Fruit fly (Drosophila melanogaster) whole organism, adult: Measurements from ENCODE around the gene orion.

ENCODE experiments used
- CG11617 ChIP-seq: fragments of 200-800 bp; sonication (Bioruptor generic); optimal IDR thresholded peaks from 2 replicates; lab custom pipeline; 2017; ENCODE audit warnings: mild to moderate bottlenecking, missing biosample characterization, missing genetic modification reagents, missing genetic modification characterization
- CG12768 ChIP-seq: fragments of 200-800 bp; sonication (Bioruptor generic); optimal IDR thresholded peaks from 2 replicates; lab custom pipeline; 2017; ENCODE audit warnings: missing biosample characterization, missing genetic modification characterization, mild to moderate bottlenecking, moderate library complexity, missing genetic modification reagents
- CG14711 ChIP-seq: fragments of 200-800 bp; sonication (Bioruptor generic); optimal IDR thresholded peaks from 2 replicates; lab custom pipeline; 2018; ENCODE audit warnings: missing biosample characterization, mild to moderate bottlenecking, missing genetic modification characterization, moderate library complexity
- CG1620 ChIP-seq: fragments of 200-800 bp; sonication (Bioruptor generic); optimal IDR thresholded peaks from 2 replicates; lab custom pipeline; 2016; ENCODE audit warnings: missing biosample characterization, missing genetic modification characterization
- CG33017 ChIP-seq: fragments of 200-800 bp; sonication (Bioruptor generic); optimal IDR thresholded peaks from 2 replicates; lab custom pipeline; 2018; ENCODE audit warnings: missing biosample characterization, mild to moderate bottlenecking, missing genetic modification characterization, moderate library complexity
- CG5204 ChIP-seq: fragments of 200-800 bp; sonication (Bioruptor generic); optimal IDR thresholded peaks from 2 replicates; lab custom pipeline; 2016; ENCODE audit warnings: missing biosample characterization, missing genetic modification characterization
- CG7045 ChIP-seq: fragments of 200-800 bp; sonication (Bioruptor generic); optimal IDR thresholded peaks from 2 replicates; lab custom pipeline; 2017; ENCODE audit warnings: missing biosample characterization, mild to moderate bottlenecking, missing genetic modification characterization
- CG7101 ChIP-seq: fragments of 200-800 bp; sonication (Bioruptor generic); optimal IDR thresholded peaks from 2 replicates; lab custom pipeline; 2018; ENCODE audit warnings: missing biosample characterization, mild to moderate bottlenecking, missing genetic modification characterization, moderate library complexity
- Clk ChIP-seq: fragments of 200-800 bp; sonication (Bioruptor generic); optimal IDR thresholded peaks from 2 replicates; lab custom pipeline; 2017; ENCODE audit warnings: missing biosample characterization, missing genetic modification characterization
- Crg-1 ChIP-seq: fragments of 200-800 bp; sonication (Bioruptor generic); optimal IDR thresholded peaks from 2 replicates; lab custom pipeline; 2016; ENCODE audit warnings: missing biosample characterization, missing genetic modification characterization
- Hr96 ChIP-seq: fragments of 200-800 bp; sonication (Bioruptor generic); optimal IDR thresholded peaks from 2 replicates; lab custom pipeline; 2016; ENCODE audit warnings: missing biosample characterization, missing genetic modification characterization
- Mnt ChIP-seq: fragments of 200-800 bp; sonication (Bioruptor generic); optimal IDR thresholded peaks from 2 replicates; lab custom pipeline; 2016; ENCODE audit warnings: missing biosample characterization, mild to moderate bottlenecking, missing genetic modification characterization
- bab1 ChIP-seq: fragments of 200-800 bp; sonication (Bioruptor generic); optimal IDR thresholded peaks from 3 replicates; lab custom pipeline; 2019; ENCODE audit warnings: missing biosample characterization, mild to moderate bottlenecking, missing genetic modification characterization, moderate library complexity
- cic ChIP-seq: fragments of 200-800 bp; sonication (Bioruptor generic); optimal IDR thresholded peaks from 2 replicates; lab custom pipeline; 2017; ENCODE audit warnings: missing biosample characterization, mild to moderate bottlenecking, missing genetic modification characterization, moderate library complexity
- cnc ChIP-seq, 2 experiments: fragments of >200 bp; optimal IDR thresholded peaks; 2 replicates each; lab custom pipeline; 2017
- kay ChIP-seq: fragments of 200-800 bp; sonication (Bioruptor generic); peaks from one replicate; lab custom pipeline; 2016; ENCODE audit warnings: missing biosample characterization, missing genetic modification characterization, borderline replicate concordance
- ovo ChIP-seq: fragments of 200-800 bp; sonication (Bioruptor generic); optimal IDR thresholded peaks from 2 replicates; lab custom pipeline; 2016; ENCODE audit warnings: missing biosample characterization, missing genetic modification characterization
- pad ChIP-seq: fragments of 200-800 bp; sonication (Bioruptor generic); optimal IDR thresholded peaks from 3 replicates; lab custom pipeline; 2017; ENCODE audit warnings: missing biosample characterization, missing genetic modification characterization, mild to moderate bottlenecking, moderate library complexity, missing genetic modification reagents
- tj ChIP-seq: fragments of 200-800 bp; sonication (Bioruptor generic); optimal IDR thresholded peaks from 3 replicates; lab custom pipeline; 2017; ENCODE audit warnings: missing biosample characterization, mild to moderate bottlenecking, missing genetic modification characterization, moderate library complexity
- toe ChIP-seq: fragments of 200-800 bp; sonication (Bioruptor generic); optimal IDR thresholded peaks from 2 replicates; lab custom pipeline; 2016; ENCODE audit warnings: missing biosample characterization, missing genetic modification characterization

The orion gene

dm6 chrX:7933210-7933915, 13.3 kb downstream of the orion start, which contains the start of the genes Dhdds and RpS14a:
TSS of gene Dhdds (minus strand) at chrX:7933351.
TSS of gene RpS14a (plus strand) at chrX:7933742.
- peak; percentile 43 for TF ChIP-seq bab1
- TF ChIP-seq CG7045 (GFP tag; lab: Kevin White, UChicago), result peak; percentile 24
- peak; percentile 81 for TF ChIP-seq Mnt (GFP tag; lab: Kevin White, UChicago)
- TF ChIP-seq CG1620 (GFP tag; lab: Kevin White, UChicago), result peak; percentile 64
- TF ChIP-seq cic (GFP tag; lab: Kevin White, UChicago), result no peak
- no peak for TF ChIP-seq toe
- no peak for TF ChIP-seq CG12768 (GFP tag; lab: Kevin White, UChicago)
- TF ChIP-seq tj (GFP tag; lab: Kevin White, UChicago), result peak; percentile 66
- TF ChIP-seq ovo (GFP tag; lab: Kevin White, UChicago), result peak; percentile 77
- TF ChIP-seq CG11617 (GFP tag; lab: Kevin White, UChicago), result peak; percentile 91
- no peak for TF ChIP-seq Hr96
- no peak for TF ChIP-seq Clk (GFP tag; lab: Kevin White, UChicago)
- TF ChIP-seq Crg-1 (GFP tag; lab: Kevin White, UChicago), result peak; percentile 84
- TF ChIP-seq CG14711 (tag; lab: Kevin White, UChicago), result peak; percentile 96
- no peak for TF ChIP-seq CG33017
- peak; percentile 77 for TF ChIP-seq CG7101
- TF ChIP-seq cnc (optimal IDR thresholded peaks at IDR 0.05; lab: Kevin White, UChicago), result no peak
- peak; percentile 66 for TF ChIP-seq pad
- no peak for TF ChIP-seq CG5204 (GFP tag; lab: Kevin White, UChicago)
- TF ChIP-seq kay, result no peak

dm6 chrX:7931028-7931549, 15.6 kb downstream of the orion start, which contains the start of gene mahe:
TSS of gene mahe (minus strand) at chrX:7931382.
- no peak for TF ChIP-seq CG1620 (GFP tag; lab: Kevin White, UChicago)
- TF ChIP-seq CG14711 (tag; lab: Kevin White, UChicago), result peak; percentile 35
- no peak for TF ChIP-seq cic (GFP tag; lab: Kevin White, UChicago)
- TF ChIP-seq CG7045 (GFP tag; lab: Kevin White, UChicago), result no peak
- TF ChIP-seq tj (GFP tag; lab: Kevin White, UChicago), result peak; percentile 75
- TF ChIP-seq Mnt (GFP tag; lab: Kevin White, UChicago), result peak; percentile 72
- no peak for TF ChIP-seq toe
- peak; percentile 55 for TF ChIP-seq bab1
- TF ChIP-seq CG11617 (GFP tag; lab: Kevin White, UChicago), result no peak
- TF ChIP-seq CG7101, result peak; percentile 26

dm6 chrX:7930236-7931027, 16.3 kb downstream of the orion start:
- no peak for TF ChIP-seq Hr96
- TF ChIP-seq CG7101, result peak; percentile 19
- TF ChIP-seq toe, result no peak
- no peak for TF ChIP-seq Crg-1 (GFP tag; lab: Kevin White, UChicago)
- TF ChIP-seq CG11617 (GFP tag; lab: Kevin White, UChicago), result no peak
- peak; percentile 25 for TF ChIP-seq pad
- peak; percentile 6 for TF ChIP-seq CG12768 (GFP tag; lab: Kevin White, UChicago)
- TF ChIP-seq CG14711 (tag; lab: Kevin White, UChicago), result no peak
- TF ChIP-seq tj (GFP tag; lab: Kevin White, UChicago), result peak; percentile 8
- TF ChIP-seq Clk (GFP tag; lab: Kevin White, UChicago), result no peak
- no peak for TF ChIP-seq CG7045 (GFP tag; lab: Kevin White, UChicago)
- no peak for TF ChIP-seq CG5204 (GFP tag; lab: Kevin White, UChicago)
- no peak for TF ChIP-seq Mnt (GFP tag; lab: Kevin White, UChicago)
- no peak for TF ChIP-seq kay
- no peak for TF ChIP-seq CG33017
- TF ChIP-seq ovo (GFP tag; lab: Kevin White, UChicago), result no peak
- TF ChIP-seq cic (GFP tag; lab: Kevin White, UChicago), result no peak
- TF ChIP-seq bab1, result no peak
- no peak for TF ChIP-seq cnc (optimal IDR thresholded peaks at IDR 0.05; lab: Kevin White, UChicago)
- no peak for TF ChIP-seq CG1620 (GFP tag; lab: Kevin White, UChicago)

dm6 chrX:7924913-7925312, 21.8 kb downstream of the orion start:
- no peak for TF ChIP-seq kay
- no peak for TF ChIP-seq CG5204 (GFP tag; lab: Kevin White, UChicago)
- no peak for TF ChIP-seq Mnt (GFP tag; lab: Kevin White, UChicago)
- TF ChIP-seq CG14711 (tag; lab: Kevin White, UChicago), result no peak
- no peak for TF ChIP-seq toe
- TF ChIP-seq Crg-1 (GFP tag; lab: Kevin White, UChicago), result no peak
- no peak for TF ChIP-seq ovo (GFP tag; lab: Kevin White, UChicago)

dm6 chrX:7923063-7923462, 23.6 kb downstream of the orion start:
- TF ChIP-seq CG11617 (GFP tag; lab: Kevin White, UChicago) (no peak), Mnt (GFP tag; lab: Kevin White, UChicago) (no peak), CG12768 (GFP tag; lab: Kevin White, UChicago) (no peak)
